Worm (Caenorhabditis elegans) whole organism, late embryonic: ENCODE data around the gene ceh-41.

Experiments
- dmd-4 ChIP-seq: sonication (generic microtip); optimal IDR thresholded peaks from 2 replicates; lab custom pipeline; 2016; ENCODE audit warnings: borderline replicate concordance, missing genetic modification characterization, missing compliant biosample characterization
- dve-1 ChIP-seq: sonication (generic microtip); optimal IDR thresholded peaks from 2 replicates; lab custom pipeline; 2017; ENCODE audit warnings: antibody characterized with exemption, mild to moderate bottlenecking, missing genetic modification characterization, missing compliant biosample characterization
- mec-3 ChIP-seq: sonication (generic microtip); optimal IDR thresholded peaks from 2 replicates; lab custom pipeline; 2016; ENCODE audit warnings: borderline replicate concordance, missing genetic modification characterization, missing compliant biosample characterization
- npax-4 ChIP-seq: sonication (generic microtip); optimal IDR thresholded peaks from 2 replicates; lab custom pipeline; 2016; ENCODE audit warnings: missing genetic modification characterization, missing compliant biosample characterization
- ref-2 ChIP-seq: sonication (generic microtip); optimal IDR thresholded peaks from 2 replicates; lab custom pipeline; 2016; ENCODE audit warnings: missing genetic modification characterization, missing compliant biosample characterization
- sdc-2 ChIP-seq: sonication (generic microtip); optimal IDR thresholded peaks from 2 replicates; lab custom pipeline; 2016; ENCODE audit warnings: missing genotype, missing genetic modification characterization, missing compliant biosample characterization
- unc-3 ChIP-seq, 2 experiments: fragments of 200-800 bp in 1 of 2; sonication (Bioruptor generic) in 1 of 2; sonication (generic microtip) in 1 of 2; conservative IDR thresholded peaks in 1 of 2; optimal IDR thresholded peaks in 1 of 2; 2 replicates each; pipeline versions ENCODE4 v1.3.6 to Lab custom; 2016 to 2022; ENCODE audit warnings: missing compliant biosample characterization in 2 of 2, missing genetic modification characterization in 2 of 2, missing genetic modification reagents in 1 of 2

ceh-41 gene

ce11 chrX:1800980-1801506, 47.4 kb downstream of the ceh-41 start, which contains the start of gene C14E2.11:
Gene C14E2.11 (plus strand): TSS chrX:1801456.
- no peak for TF ChIP-seq dmd-4 (tag; lab: Kevin White, UChicago)
- no peak for TF ChIP-seq ref-2 (tag; lab: Kevin White, UChicago)
- no peak for TF ChIP-seq unc-3 (GFP tag; conservative IDR thresholded peaks at IDR 0.05; lab: Robert Waterston, UW)
- TF ChIP-seq unc-3 (tag; optimal IDR thresholded peaks at IDR 0.05; lab: Kevin White, UChicago): no peak
- TF ChIP-seq npax-4 (tag; lab: Kevin White, UChicago): no peak
- peak; percentile 23 for TF ChIP-seq sdc-2 (tag; lab: Kevin White, UChicago)

ce11 chrX:1798543-1798942, 49.9 kb downstream of the ceh-41 start:
- no peak for TF ChIP-seq mec-3 (tag; lab: Kevin White, UChicago)
- no peak for TF ChIP-seq dve-1 (tag; lab: Kevin White, UChicago)
- TF ChIP-seq, all 69 proteins: peak for 0
